Worm (Caenorhabditis elegans) whole organism, mixed stage, embryonic: ENCODE data around the gene gpa-5.

Experiments
- M03D4.4 ChIP-seq: sonication (generic microtip); optimal IDR thresholded peaks from 2 replicates; lab custom pipeline; 2017; ENCODE audit warnings: mild to moderate bottlenecking, missing genetic modification characterization, missing compliant biosample characterization
- blmp-1 ChIP-seq: fragments of 150-350 bp; optimal IDR thresholded peaks from 2 replicates; lab custom pipeline; 2014; ENCODE audit warnings: missing biosample characterization, missing genetic modification characterization
- ceh-39 ChIP-seq: fragments of 150-350 bp; optimal IDR thresholded peaks from 2 replicates; lab custom pipeline; 2014; ENCODE audit warnings: missing biosample characterization, missing genetic modification characterization
- ceh-43 ChIP-seq: fragments of 200-800 bp; sonication (Bioruptor generic); optimal IDR thresholded peaks from 2 replicates; lab custom pipeline; 2018; ENCODE audit warnings: mild to moderate bottlenecking, missing genetic modification characterization, moderate library complexity, missing compliant biosample characterization
- ceh-83 ChIP-seq: fragments of 200-800 bp; sonication (Bioruptor generic); optimal IDR thresholded peaks from 2 replicates; lab custom pipeline; 2018; ENCODE audit warnings: mild to moderate bottlenecking, missing genetic modification characterization, missing compliant biosample characterization
- cnd-1 ChIP-seq: fragments of 200-800 bp; sonication (Bioruptor generic); optimal IDR thresholded peaks from 2 replicates; lab custom pipeline; 2018; ENCODE audit warnings: mild to moderate bottlenecking, missing genetic modification characterization, missing compliant biosample characterization
- drap-1 ChIP-seq: fragments of 200-800 bp; sonication (Bioruptor generic); optimal IDR thresholded peaks from 3 replicates; lab custom pipeline; 2018; ENCODE audit warnings: mild to moderate bottlenecking, missing genetic modification characterization, missing compliant biosample characterization
- elt-1 ChIP-seq: sonication (generic microtip); optimal IDR thresholded peaks from 2 replicates; lab custom pipeline; 2017; ENCODE audit warnings: missing genetic modification characterization, mild to moderate bottlenecking, missing compliant biosample characterization, antibody characterized with exemption, moderate library complexity, borderline replicate concordance; ENCODE audit not compliant: insufficient read depth
- flh-1 ChIP-seq: fragments of 200-800 bp; sonication (Bioruptor generic); optimal IDR thresholded peaks from 2 replicates; lab custom pipeline; 2018; ENCODE audit warnings: mild to moderate bottlenecking, missing genetic modification characterization, moderate library complexity, missing compliant biosample characterization
- ham-2 ChIP-seq: fragments of 200-800 bp; sonication (Bioruptor generic); optimal IDR thresholded peaks from 2 replicates; lab custom pipeline; 2018; ENCODE audit warnings: mild to moderate bottlenecking, missing genetic modification characterization, missing compliant biosample characterization
- hlh-1 ChIP-seq: fragments of 150-350 bp; optimal IDR thresholded peaks from 2 replicates; lab custom pipeline; 2014; ENCODE audit warnings: missing biosample characterization, missing genetic modification reagents, missing genetic modification characterization
- lin-13 ChIP-seq: fragments of 150-350 bp; optimal IDR thresholded peaks from 2 replicates; lab custom pipeline; 2014; ENCODE audit warnings: missing biosample characterization, missing genetic modification characterization
- lin-32 ChIP-seq: fragments of 200-800 bp; sonication (Bioruptor generic); optimal IDR thresholded peaks from 2 replicates; lab custom pipeline; 2018; ENCODE audit warnings: mild to moderate bottlenecking, missing genetic modification characterization, missing compliant biosample characterization
- lsy-2 ChIP-seq: fragments of 150-350 bp; optimal IDR thresholded peaks from 2 replicates; lab custom pipeline; 2014; ENCODE audit warnings: missing biosample characterization, missing genetic modification characterization
- mab-5 ChIP-seq: fragments of 150-350 bp; optimal IDR thresholded peaks from 2 replicates; lab custom pipeline; 2014; ENCODE audit warnings: missing biosample characterization, missing genetic modification characterization
- mep-1 ChIP-seq: fragments of 150-350 bp; optimal IDR thresholded peaks from 2 replicates; lab custom pipeline; 2017; ENCODE audit warnings: missing biosample characterization, missing genetic modification reagents, missing genetic modification characterization, inconsistent platforms
- mls-2 ChIP-seq: sonication (generic microtip); optimal IDR thresholded peaks from 2 replicates; lab custom pipeline; 2016; ENCODE audit warnings: mild to moderate bottlenecking, missing genetic modification characterization, moderate library complexity, missing compliant biosample characterization
- nhr-12 ChIP-seq: fragments of 150-350 bp; optimal IDR thresholded peaks from 2 replicates; lab custom pipeline; 2014; ENCODE audit warnings: missing biosample characterization, missing genetic modification characterization
- nhr-2 ChIP-seq: fragments of 150-350 bp; optimal IDR thresholded peaks from 2 replicates; lab custom pipeline; 2014; ENCODE audit warnings: missing biosample characterization, missing genetic modification characterization
- nhr-237 ChIP-seq: fragments of 150-350 bp; optimal IDR thresholded peaks from 2 replicates; lab custom pipeline; 2014; ENCODE audit warnings: missing biosample characterization, missing genetic modification characterization
- nhr-76 ChIP-seq: sonication (generic microtip); optimal IDR thresholded peaks from 2 replicates; lab custom pipeline; 2017; ENCODE audit warnings: missing biosample characterization, missing genetic modification characterization
- pha-4 ChIP-seq: fragments of 150-350 bp; optimal IDR thresholded peaks from 2 replicates; lab custom pipeline; 2018; ENCODE audit warnings: missing biosample characterization, missing genetic modification reagents, missing genetic modification characterization
- sem-2 ChIP-seq: fragments of 200-800 bp; sonication (Bioruptor generic); optimal IDR thresholded peaks from 2 replicates; lab custom pipeline; 2018; ENCODE audit warnings: mild to moderate bottlenecking, missing genetic modification characterization, missing compliant biosample characterization
- snpc-4 ChIP-seq: fragments of 150-350 bp; optimal IDR thresholded peaks from 2 replicates; lab custom pipeline; 2014; ENCODE audit warnings: missing biosample characterization, missing genetic modification characterization
- sptf-1 ChIP-seq: sonication (generic microtip); optimal IDR thresholded peaks from 2 replicates; lab custom pipeline; 2017; ENCODE audit warnings: mild to moderate bottlenecking, missing genetic modification characterization, moderate library complexity, missing compliant biosample characterization
- unc-120 ChIP-seq: sonication (generic microtip); optimal IDR thresholded peaks from 2 replicates; lab custom pipeline; 2017; ENCODE audit warnings: missing genetic modification characterization, missing compliant biosample characterization; ENCODE audit not compliant: poor library complexity, severe bottlenecking
- unc-39 ChIP-seq: fragments of 150-350 bp; optimal IDR thresholded peaks from 2 replicates; lab custom pipeline; 2014; ENCODE audit warnings: missing biosample characterization, missing genetic modification characterization
- unc-62 ChIP-seq: fragments of 150-350 bp; optimal IDR thresholded peaks from 2 replicates; lab custom pipeline; 2014; ENCODE audit warnings: missing biosample characterization, missing genetic modification reagents, missing genetic modification characterization
- zip-8 ChIP-seq: fragments of 150-350 bp; optimal IDR thresholded peaks from 2 replicates; lab custom pipeline; 2014; ENCODE audit warnings: missing biosample characterization, missing genetic modification characterization
- ztf-11 ChIP-seq: fragments of 150-350 bp; optimal IDR thresholded peaks from 2 replicates; lab custom pipeline; 2014; ENCODE audit warnings: missing biosample characterization, missing genetic modification characterization

Gene gpa-5

ce11 chrX:2084019-2084418 lies 36.8 kb downstream of the gpa-5 start, which contains the start of gene F49H12.3:
TSS of gene F49H12.3 (plus strand) at chrX:2084375.
- TF ChIP-seq ceh-43 (GFP tag; lab: Kevin White, UChicago) (no peak), lsy-2 (tag; lab: Kevin White, UChicago) (peak; percentile 48)

- TF ChIP-seq nhr-76 (no peak), unc-120 (tag; lab: Kevin White, UChicago) (no peak), flh-1 (GFP tag; lab: Kevin White, UChicago) (no peak), elt-1 (tag; lab: Kevin White, UChicago) (no peak), cnd-1 (no peak), drap-1 (no peak), nhr-12 (tag; lab: Kevin White, UChicago) (no peak), sem-2 (GFP tag; lab: Kevin White, UChicago) (no peak), blmp-1 (tag; lab: Kevin White, UChicago) (no peak), mls-2 (tag; lab: Kevin White, UChicago) (no peak), zip-8 (tag; lab: Kevin White, UChicago) (no peak), lsy-2 (tag; lab: Kevin White, UChicago) (no peak), mab-5 (tag; lab: Kevin White, UChicago) (no peak), ceh-83 (GFP tag; lab: Kevin White, UChicago) (no peak), snpc-4 (tag; lab: Kevin White, UChicago) (no peak), ham-2 (GFP tag; lab: Kevin White, UChicago) (no peak), pha-4 (no peak)
These were observed 41.3 kb downstream of the gpa-5 start, which contains the start of gene F49H12.4 for ce11 chrX:2079536-2079935. TSS of gene F49H12.4 (plus strand) at chrX:2079836.

- TF ChIP-seq hlh-1 (tag; lab: Kevin White, UChicago), result no peak
- TF ChIP-seq ztf-11, result no peak
- TF ChIP-seq elt-1 (tag; lab: Kevin White, UChicago), result no peak
- TF ChIP-seq lsy-2 (tag; lab: Kevin White, UChicago), result no peak
- no peak for TF ChIP-seq M03D4.4
- no peak for TF ChIP-seq nhr-237 (tag; lab: Kevin White, UChicago)
- no peak for TF ChIP-seq unc-39 (tag; lab: Kevin White, UChicago)
- TF ChIP-seq mep-1, result no peak
These were observed 42.0 kb downstream of the gpa-5 start for ce11 chrX:2078822-2079221.

- TF ChIP-seq unc-62 (GFP tag; lab: Kevin White, UChicago) (no peak), ceh-39 (tag; lab: Kevin White, UChicago) (no peak), lin-32 (GFP tag; lab: Kevin White, UChicago) (no peak), elt-1 (tag; lab: Kevin White, UChicago) (no peak), pha-4 (no peak), nhr-237 (tag; lab: Kevin White, UChicago) (no peak), sem-2 (GFP tag; lab: Kevin White, UChicago) (no peak), zip-8 (tag; lab: Kevin White, UChicago) (no peak), M03D4.4 (no peak), unc-120 (tag; lab: Kevin White, UChicago) (no peak), sptf-1 (tag; lab: Kevin White, UChicago) (no peak), ztf-11 (no peak), cnd-1 (no peak), lsy-2 (tag; lab: Kevin White, UChicago) (no peak), ceh-43 (GFP tag; lab: Kevin White, UChicago) (no peak), flh-1 (GFP tag; lab: Kevin White, UChicago) (no peak), hlh-1 (tag; lab: Kevin White, UChicago) (no peak), drap-1 (no peak)
These were observed 45.7 kb downstream of the gpa-5 start for ce11 chrX:2075169-2075568.

DNA sequence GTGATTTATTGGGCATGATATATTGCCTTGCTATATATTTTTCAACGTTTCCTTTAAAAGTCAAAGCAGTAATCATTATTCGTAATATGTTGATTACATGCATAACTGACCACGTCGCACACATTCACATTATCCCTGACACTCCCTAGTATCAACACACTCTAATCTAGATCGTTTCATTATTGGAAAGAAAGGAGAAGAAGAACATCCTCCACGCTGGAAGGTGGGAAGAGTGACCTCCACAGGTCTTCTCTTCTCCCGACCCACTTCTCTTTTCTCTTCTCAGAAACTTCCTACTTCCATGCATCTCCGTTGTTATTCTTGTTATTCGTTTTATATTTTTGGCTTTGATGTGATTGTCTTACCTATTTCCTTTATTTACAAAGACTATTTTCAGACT lies 46.8 kb downstream of the gpa-5 start, which contains the start of gene txdc-12.2:
txdc-12.2 (plus strand) TSS at position 396 of the 400 bp plus-strand sequence.
- TF ChIP-seq unc-120 (tag; lab: Kevin White, UChicago), result no peak
- no peak for TF ChIP-seq lin-13 (tag; lab: Kevin White, UChicago)
- TF ChIP-seq elt-1 (tag; lab: Kevin White, UChicago), result no peak
- no peak for TF ChIP-seq nhr-2 (tag; lab: Kevin White, UChicago)
- no peak for TF ChIP-seq ztf-11
- no peak for TF ChIP-seq mls-2 (tag; lab: Kevin White, UChicago)
- no peak for TF ChIP-seq blmp-1 (tag; lab: Kevin White, UChicago)
- no peak for TF ChIP-seq drap-1
- no peak for TF ChIP-seq ceh-39 (tag; lab: Kevin White, UChicago)
- no peak for TF ChIP-seq snpc-4 (tag; lab: Kevin White, UChicago)
- TF ChIP-seq unc-39 (tag; lab: Kevin White, UChicago), result no peak
- no peak for TF ChIP-seq ceh-83 (GFP tag; lab: Kevin White, UChicago)
- TF ChIP-seq nhr-76, result no peak
